Fruit fly (Drosophila melanogaster) whole organism, embryonic: Measurements from ENCODE around the gene g.
A peak's percentile ranks its signal among the peaks of the same experiment; 100 is the strongest.

Source experiments
- Bgb ChIP-seq: fragments of 200-800 bp; sonication (Bioruptor generic); IDR thresholded peaks from 2 replicates; pipeline ENCODE4 v1.3.6; 2022; ENCODE audit warnings: missing biosample characterization, missing genetic modification characterization; ENCODE audit not compliant: partially characterized antibody
- Bteb2 ChIP-seq: fragments of 200-800 bp; sonication (Bioruptor generic); optimal IDR thresholded peaks from 2 replicates; lab custom pipeline; 2016; ENCODE audit warnings: missing biosample characterization, missing genetic modification characterization
- CG10147 ChIP-seq: fragments of 200-800 bp; sonication (Bioruptor generic); optimal IDR thresholded peaks from 2 replicates; lab custom pipeline; 2019; ENCODE audit warnings: missing biosample characterization, mild to moderate bottlenecking, missing genetic modification characterization, moderate library complexity
- CG12769 ChIP-seq: fragments of 200-800 bp; sonication (Bioruptor generic); optimal IDR thresholded peaks from 2 replicates; lab custom pipeline; 2019; ENCODE audit warnings: missing biosample characterization, mild to moderate bottlenecking, missing genetic modification characterization, moderate library complexity
- CG13287 ChIP-seq: fragments of 200-800 bp; sonication (Bioruptor generic); IDR thresholded peaks from 2 replicates; pipeline ENCODE4 v1.3.6; 2022; ENCODE audit warnings: missing biosample characterization, missing genetic modification characterization; ENCODE audit not compliant: partially characterized antibody
- CG13624 ChIP-seq: fragments of 200-800 bp; sonication (Bioruptor generic); optimal IDR thresholded peaks from 2 replicates; lab custom pipeline; 2016; ENCODE audit warnings: missing biosample characterization, missing genetic modification characterization
- CG13894 ChIP-seq: fragments of 200-800 bp; sonication (Bioruptor generic); optimal IDR thresholded peaks from 3 replicates; lab custom pipeline; 2018; ENCODE audit warnings: missing biosample characterization, mild to moderate bottlenecking, missing genetic modification characterization, moderate library complexity
- CG15269 ChIP-seq: fragments of 200-800 bp; sonication (Bioruptor generic); optimal IDR thresholded peaks from 2 replicates; lab custom pipeline; 2018; ENCODE audit warnings: missing biosample characterization, mild to moderate bottlenecking, missing genetic modification characterization, moderate library complexity
- CG17568 ChIP-seq: fragments of 200-800 bp; sonication (Bioruptor generic); optimal IDR thresholded peaks from 2 replicates; lab custom pipeline; 2018; ENCODE audit warnings: missing biosample characterization, mild to moderate bottlenecking, missing genetic modification characterization, moderate library complexity
- CG2116 ChIP-seq: fragments of 200-800 bp; sonication (Bioruptor generic); optimal IDR thresholded peaks from 3 replicates; lab custom pipeline; 2018; ENCODE audit warnings: missing biosample characterization, mild to moderate bottlenecking, missing genetic modification characterization
- CG30020 ChIP-seq: fragments of 200-800 bp; optimal IDR thresholded peaks from 2 replicates; lab custom pipeline; 2019; ENCODE audit warnings: missing biosample characterization, mild to moderate bottlenecking, missing genetic modification characterization, moderate library complexity
- CG4360 ChIP-seq: fragments of 200-800 bp; sonication (Bioruptor generic); IDR thresholded peaks from 2 replicates; pipeline ENCODE4 v1.3.6; 2022; ENCODE audit warnings: missing biosample characterization, missing genetic modification characterization
- CG7839 ChIP-seq: fragments of 200-800 bp; sonication (Bioruptor generic); optimal IDR thresholded peaks from 3 replicates; lab custom pipeline; 2018; ENCODE audit warnings: missing biosample characterization, mild to moderate bottlenecking, missing genetic modification characterization, moderate library complexity
- CG8388 ChIP-seq: fragments of 200-800 bp; sonication (Bioruptor generic); optimal IDR thresholded peaks from 2 replicates; lab custom pipeline; 2019; ENCODE audit warnings: missing biosample characterization, mild to moderate bottlenecking, missing genetic modification characterization, moderate library complexity
- CG8924 ChIP-seq: fragments of 200-800 bp; optimal IDR thresholded peaks from 3 replicates; lab custom pipeline; 2019; ENCODE audit warnings: missing biosample characterization, mild to moderate bottlenecking, missing genetic modification characterization, moderate library complexity
- Eip74EF ChIP-seq, 2 experiments: fragments of 200-800 bp in 1 of 2; fragments of >200 bp in 1 of 2; sonication (Bioruptor generic) in 1 of 2; optimal IDR thresholded peaks; 2 replicates each; lab custom pipeline; 2017 to 2019; ENCODE audit warnings: missing biosample characterization in 2 of 2, missing genetic modification characterization in 2 of 2, mild to moderate bottlenecking in 1 of 2, moderate library complexity in 1 of 2
- HLH54F ChIP-seq: fragments of 200-800 bp; sonication (Bioruptor generic); optimal IDR thresholded peaks from 3 replicates; lab custom pipeline; 2016; ENCODE audit warnings: missing biosample characterization, missing genetic modification characterization
- HmgZ ChIP-seq: fragments of 200-800 bp; sonication (Bioruptor generic); optimal IDR thresholded peaks from 2 replicates; lab custom pipeline; 2018; ENCODE audit warnings: missing biosample characterization, mild to moderate bottlenecking, missing genetic modification characterization
- Hr78 ChIP-seq, 2 experiments: fragments of 200-800 bp in 1 of 2; fragments of >200 bp in 1 of 2; sonication (Bioruptor generic) in 1 of 2; optimal IDR thresholded peaks; 2 replicates each; lab custom pipeline; 2017 to 2019; ENCODE audit warnings: missing biosample characterization in 2 of 2, missing genetic modification characterization in 2 of 2, mild to moderate bottlenecking in 1 of 2, moderate library complexity in 1 of 2
- Pdp1 ChIP-seq, 2 experiments: fragments of 200-800 bp; sonication (Bioruptor generic); optimal IDR thresholded peaks; 3 replicates each; lab custom pipeline; 2016; ENCODE audit warnings: missing biosample characterization in 2 of 2, missing genetic modification characterization in 2 of 2, mild to moderate bottlenecking in 1 of 2, moderate library complexity in 1 of 2
- Spps ChIP-seq: fragments of 200-800 bp; sonication (Bioruptor generic); optimal IDR thresholded peaks from 2 replicates; lab custom pipeline; 2018; ENCODE audit warnings: missing biosample characterization, mild to moderate bottlenecking, missing genetic modification characterization
- bigmax ChIP-seq: fragments of 200-800 bp; sonication (Bioruptor generic); optimal IDR thresholded peaks from 2 replicates; lab custom pipeline; 2018; ENCODE audit warnings: missing biosample characterization, mild to moderate bottlenecking, missing genetic modification characterization
- chinmo ChIP-seq: fragments of 200-800 bp; sonication (Bioruptor generic); IDR thresholded peaks from 4 replicates; pipeline ENCODE4 v1.3.6; 2022; ENCODE audit warnings: missing biosample characterization, missing genetic modification characterization; ENCODE audit not compliant: partially characterized antibody
- dpn ChIP-seq, 2 experiments: fragments of 200-800 bp; sonication (Bioruptor generic); optimal IDR thresholded peaks; 3 replicates each; lab custom pipeline; 2016; ENCODE audit warnings: missing biosample characterization in 2 of 2, missing genetic modification characterization in 2 of 2
- fu2 ChIP-seq: fragments of 200-800 bp; sonication (Bioruptor generic); optimal IDR thresholded peaks from 2 replicates; lab custom pipeline; 2016; ENCODE audit warnings: missing biosample characterization, missing genetic modification characterization
- gsb-n ChIP-seq: fragments of 200-800 bp; sonication (Bioruptor generic); optimal IDR thresholded peaks from 3 replicates; lab custom pipeline; 2018; ENCODE audit warnings: missing biosample characterization, mild to moderate bottlenecking, missing genetic modification characterization
- ham ChIP-seq: fragments of 200-800 bp; sonication (Bioruptor generic); IDR thresholded peaks from 2 replicates; pipeline ENCODE4 v1.3.6; 2022; ENCODE audit warnings: missing biosample characterization, missing genetic modification characterization
- nom ChIP-seq: fragments of 200-800 bp; sonication (Bioruptor generic); optimal IDR thresholded peaks from 2 replicates; lab custom pipeline; 2017; ENCODE audit warnings: missing biosample characterization, missing genetic modification characterization, mild to moderate bottlenecking, moderate library complexity, missing genetic modification reagents
- pb ChIP-seq: fragments of 200-800 bp; sonication (Bioruptor generic); optimal IDR thresholded peaks from 3 replicates; lab custom pipeline; 2016; ENCODE audit warnings: missing biosample characterization, missing genetic modification characterization
- pros ChIP-seq: fragments of 200-800 bp; sonication (Bioruptor generic); optimal IDR thresholded peaks from 3 replicates; lab custom pipeline; 2019; ENCODE audit warnings: missing biosample characterization, mild to moderate bottlenecking, missing genetic modification characterization, moderate library complexity
- psq ChIP-seq: fragments of 200-800 bp; sonication (Bioruptor generic); optimal IDR thresholded peaks from 2 replicates; lab custom pipeline; 2017; ENCODE audit warnings: missing biosample characterization, missing genetic modification characterization
- pum ChIP-seq: fragments of 200-800 bp; sonication (Bioruptor generic); optimal IDR thresholded peaks from 2 replicates; lab custom pipeline; 2016; ENCODE audit warnings: missing biosample characterization, missing genetic modification characterization
- rib ChIP-seq: fragments of 200-800 bp; sonication (Bioruptor generic); IDR thresholded peaks from 2 replicates; pipeline ENCODE4 v1.3.6; 2022; ENCODE audit warnings: missing biosample characterization, missing genetic modification characterization
- sd ChIP-seq: fragments of 200-800 bp; sonication (Bioruptor generic); optimal IDR thresholded peaks from 3 replicates; lab custom pipeline; 2018; ENCODE audit warnings: missing biosample characterization, mild to moderate bottlenecking, missing genetic modification characterization, moderate library complexity
- sens ChIP-seq: fragments of 200-800 bp; sonication (Bioruptor generic); peaks from one replicate; lab custom pipeline; 2016; ENCODE audit warnings: missing biosample characterization, missing genetic modification characterization
- sens-2 ChIP-seq: fragments of 200-800 bp; sonication (Bioruptor generic); IDR thresholded peaks from 2 replicates; pipeline ENCODE4 v1.3.6; 2022; ENCODE audit warnings: missing biosample characterization, missing genetic modification characterization
- sqz ChIP-seq: fragments of 200-800 bp; sonication (Bioruptor generic); optimal IDR thresholded peaks from 3 replicates; lab custom pipeline; 2018; ENCODE audit warnings: missing biosample characterization, mild to moderate bottlenecking, missing genetic modification characterization

g gene

DNA sequence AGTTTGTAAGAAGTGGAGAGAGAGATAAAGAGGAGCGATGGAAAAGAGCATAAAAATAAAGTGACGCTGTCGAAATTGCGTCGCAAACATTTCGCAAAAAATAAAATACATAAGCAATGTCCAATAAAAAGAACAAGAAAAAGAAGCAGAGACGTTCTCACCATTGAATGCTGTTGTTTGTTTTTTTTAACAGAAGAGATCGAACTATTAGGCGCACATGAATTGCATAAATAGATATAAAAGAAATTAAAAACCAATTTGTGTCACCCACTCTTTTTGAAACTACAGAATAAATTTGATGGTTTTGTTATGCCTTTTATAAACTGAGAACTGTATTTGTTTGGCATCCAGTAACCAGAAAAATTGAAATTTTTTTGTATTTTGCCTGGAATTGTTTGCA lies 17.7 kb upstream of the g start:
- TF ChIP-seq CG17568 (GFP tag; lab: Kevin White, UChicago): no peak
- TF ChIP-seq fu2 (GFP tag; lab: Kevin White, UChicago): no peak
- no peak for TF ChIP-seq CG15269
- peak; percentile 1 for TF ChIP-seq CG13624 (GFP tag; lab: Kevin White, UChicago)
- peak; percentile 5 for TF ChIP-seq sens
- no peak for TF ChIP-seq Hr78 (GFP tag; optimal IDR thresholded peaks at IDR 0.05; lab: Kevin White, UChicago)

DNA sequence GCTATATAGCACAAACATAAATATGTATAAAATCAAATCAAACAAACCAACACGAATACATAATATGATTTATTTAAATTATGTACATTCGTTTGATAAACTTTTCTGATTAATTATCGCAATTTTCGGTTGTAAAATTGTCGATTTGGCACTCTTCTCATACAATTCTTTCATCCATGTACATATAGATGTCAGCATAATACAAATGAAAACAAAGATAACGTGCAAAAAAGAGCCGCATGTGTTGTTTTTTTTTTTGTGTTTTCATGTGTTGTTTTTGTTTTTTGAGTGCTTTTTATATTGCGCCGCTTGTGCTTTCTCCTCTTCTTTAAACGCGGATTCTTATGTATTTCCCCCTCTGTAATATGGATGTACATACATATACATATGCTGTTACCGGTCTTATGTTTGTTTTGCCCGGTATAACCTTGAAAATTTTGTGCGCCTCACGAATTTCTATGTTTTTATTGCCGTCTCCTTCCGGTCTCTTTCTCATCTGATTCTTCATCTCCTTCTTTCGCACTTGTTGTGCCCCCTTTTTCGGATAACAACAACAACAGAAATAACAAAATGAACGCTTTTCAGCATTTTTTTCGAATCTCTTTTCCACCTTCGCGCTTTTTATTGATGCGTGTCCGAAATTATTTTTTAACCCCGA lies 17.2 kb upstream of the g start:
- no peak for TF ChIP-seq dpn (GFP tag; optimal IDR thresholded peaks at IDR 0.05; lab: Kevin White, UChicago)
- TF ChIP-seq Eip74EF (GFP tag; optimal IDR thresholded peaks at IDR 0.05; lab: Kevin White, UChicago): peak in 1 of 2 experiments; percentile 11
- TF ChIP-seq CG30020: no peak
- TF ChIP-seq sd: peak; percentile 43
- no peak for TF ChIP-seq pb (GFP tag; lab: Kevin White, UChicago)
- no peak for TF ChIP-seq CG10147
- TF ChIP-seq sqz (GFP tag; lab: Kevin White, UChicago): peak; percentile 45
- TF ChIP-seq bigmax (GFP tag; lab: Kevin White, UChicago): peak; percentile 65
- TF ChIP-seq Bteb2: no peak
- no peak for TF ChIP-seq CG8924 (tag; lab: Kevin White, UChicago)
- no peak for TF ChIP-seq nom (GFP tag; lab: Kevin White, UChicago)
- no peak for TF ChIP-seq CG8388 (GFP tag; lab: Kevin White, UChicago)
- TF ChIP-seq ham (GFP tag; lab: Robert Waterston, UW): no peak
- peak; percentile 47 for TF ChIP-seq pros (GFP tag; lab: Kevin White, UChicago)
- TF ChIP-seq HLH54F (GFP tag; lab: Kevin White, UChicago): no peak
- peak; percentile 9 for TF ChIP-seq CG13624 (GFP tag; lab: Kevin White, UChicago)
- TF ChIP-seq CG4360: peak; percentile 78
- 0 out of 2 replicates have a peak, but pooled peaks have one; percentile 12 for TF ChIP-seq CG13287
- peak; percentile 16 for TF ChIP-seq CG13894
- TF ChIP-seq sens-2: no peak
- TF ChIP-seq rib (GFP tag; lab: Robert Waterston, UW): no peak
- TF ChIP-seq Spps (tag; lab: Kevin White, UChicago): no peak
- TF ChIP-seq CG7839: no peak
- TF ChIP-seq CG12769: peak; percentile 3
- 0 out of 4 replicates have a peak, but pooled peaks have one; percentile 71 for TF ChIP-seq chinmo (GFP tag; lab: Robert Waterston, UW)
- TF ChIP-seq psq (GFP tag; lab: Kevin White, UChicago): peak; percentile 72
- no peak for TF ChIP-seq gsb-n (tag; lab: Kevin White, UChicago)
- TF ChIP-seq CG2116: no peak
- no peak for TF ChIP-seq Pdp1 (GFP tag; optimal IDR thresholded peaks at IDR 0.05; lab: Kevin White, UChicago)
- no peak for TF ChIP-seq HmgZ (tag; lab: Kevin White, UChicago)
- no peak for TF ChIP-seq pum (GFP tag; lab: Kevin White, UChicago)
- TF ChIP-seq Bgb: no peak
